Fruit fly (Drosophila melanogaster): ENCODE data around the gene Ubx.

The Ubx gene

DNA sequence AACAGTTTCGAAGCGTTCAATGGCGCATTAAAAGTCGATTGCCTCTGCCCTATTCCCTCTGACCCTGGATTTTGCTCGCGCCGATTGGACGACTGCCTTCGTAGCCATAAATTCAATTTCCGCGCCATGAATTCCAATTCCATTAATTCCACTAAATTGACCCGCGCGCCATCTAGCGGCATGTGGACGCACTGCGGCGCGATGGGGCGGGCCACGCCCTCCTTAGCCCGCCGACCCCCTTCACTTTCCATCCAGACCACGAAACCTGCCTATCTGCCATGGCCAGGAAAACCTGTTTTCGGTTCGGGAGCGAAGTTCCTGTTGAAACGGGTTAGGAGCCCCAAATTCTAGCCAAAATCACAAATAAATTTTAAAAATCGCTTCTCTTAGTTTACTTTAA, 48.2 kb upstream of the Ubx start (continued):
- TF ChIP-seq CG10543 (GFP tag; optimal IDR thresholded peaks at IDR 0.05) (no peak), ase (GFP tag; IDR thresholded peaks at IDR 0.05) (0 out of 3 replicates have a peak, but pooled peaks have one; percentile 10), gt (GFP tag; IDR thresholded peaks at IDR 0.05) (no peak), Gsc (GFP tag; IDR thresholded peaks at IDR 0.05) (no peak), zen (tag; optimal IDR thresholded peaks at IDR 0.05) (no peak), CG7556 (GFP tag; optimal IDR thresholded peaks at IDR 0.05) (no peak), slp2 (GFP tag; optimal IDR thresholded peaks at IDR 0.05) (no peak), CG7963 (GFP tag; IDR thresholded peaks at IDR 0.05; ENCODE audit: partially characterized antibody) (no peak), cas (GFP tag; IDR thresholded peaks at IDR 0.05) (no peak), Dek (tag; optimal IDR thresholded peaks at IDR 0.05) (no peak), CG15696 (tag; optimal IDR thresholded peaks at IDR 0.05) (no peak), CG34224 (GFP tag; IDR thresholded peaks at IDR 0.05; ENCODE audit: partially characterized antibody) (no peak), CG13775 (GFP tag; optimal IDR thresholded peaks at IDR 0.05) (no peak), CG12942 (GFP tag; optimal IDR thresholded peaks at IDR 0.05) (no peak), luna (GFP tag; optimal IDR thresholded peaks at IDR 0.05) (no peak), CG15073 (GFP tag; optimal IDR thresholded peaks at IDR 0.05) (no peak), zfh1 (GFP tag; IDR thresholded peaks at IDR 0.05) (0 out of 3 replicates have a peak, but pooled peaks have one; percentile 43), tna (GFP tag; IDR thresholded peaks at IDR 0.05; ENCODE audit: partially characterized antibody) (no peak), CG11456 (GFP tag; IDR thresholded peaks at IDR 0.05) (no peak), CG10147 (GFP tag; optimal IDR thresholded peaks at IDR 0.05) (no peak), Blimp-1 (GFP tag; optimal IDR thresholded peaks at IDR 0.05) (peak; percentile 55), Dp (GFP tag; optimal IDR thresholded peaks at IDR 0.05) (peak; percentile 57), h (optimal IDR thresholded peaks at IDR 0.05) (no peak), Mes4 (GFP tag; optimal IDR thresholded peaks at IDR 0.05) (no peak), Oaz (GFP tag; IDR thresholded peaks at IDR 0.05) (no peak), nerfin-1 (tag; optimal IDR thresholded peaks at IDR 0.05) (no peak), B-H2 (GFP tag; optimal IDR thresholded peaks at IDR 0.05) (no peak), CG10654 (GFP tag; optimal IDR thresholded peaks at IDR 0.05) (no peak), dm (GFP tag; optimal IDR thresholded peaks at IDR 0.05) (no peak), CG10321 (GFP tag; IDR thresholded peaks at IDR 0.05) (no peak), HmgZ (tag; optimal IDR thresholded peaks at IDR 0.05) (no peak), dati (GFP tag; IDR thresholded peaks at IDR 0.05) (no peak), HLH54F (GFP tag; optimal IDR thresholded peaks at IDR 0.05) (no peak), D19B (GFP tag; optimal IDR thresholded peaks at IDR 0.05) (no peak), E2f1 (GFP tag; IDR thresholded peaks at IDR 0.05) (no peak), Asciz (GFP tag; optimal IDR thresholded peaks at IDR 0.05) (no peak), corto (GFP tag; optimal IDR thresholded peaks at IDR 0.05) (no peak), dan (GFP tag; IDR thresholded peaks at IDR 0.05) (no peak), al (GFP tag; IDR thresholded peaks at IDR 0.05) (no peak), Drgx (GFP tag; IDR thresholded peaks at IDR 0.05) (no peak), CG1647 (GFP tag; optimal IDR thresholded peaks at IDR 0.05) (no peak), Scr (GFP tag; IDR thresholded peaks at IDR 0.05; ENCODE audit: partially characterized antibody) (no peak), az2 (GFP tag; optimal IDR thresholded peaks at IDR 0.05) (no peak), CG18262 (tag; optimal IDR thresholded peaks at IDR 0.05) (no peak), CG1602 (GFP tag; optimal IDR thresholded peaks at IDR 0.05) (no peak), Hsf (GFP tag; optimal IDR thresholded peaks at IDR 0.05) (no peak), GATAe (GFP tag; conservative IDR thresholded peaks at IDR 0.05) (no peak), bigmax (GFP tag; optimal IDR thresholded peaks at IDR 0.05) (no peak), Usf (GFP tag; optimal IDR thresholded peaks at IDR 0.05) (no peak), CrebB (tag; optimal IDR thresholded peaks at IDR 0.05) (no peak), grau (tag; optimal IDR thresholded peaks at IDR 0.05) (no peak), Hr78 (GFP tag; optimal IDR thresholded peaks at IDR 0.05) (no peak)

Measured in whole organism, embryonic.